Worm (Caenorhabditis elegans) whole organism, L4/young adult: Measurements from ENCODE around the gene nhr-129.

ENCODE experiments used
- W03F9.2 ChIP-seq: fragments of 150-350 bp; optimal IDR thresholded peaks from 2 replicates; lab custom pipeline; 2014; ENCODE audit warnings: missing biosample characterization, missing genetic modification characterization
- dao-5 ChIP-seq: sonication (generic microtip); optimal IDR thresholded peaks from 2 replicates; lab custom pipeline; 2016; ENCODE audit warnings: missing genotype, missing genetic modification characterization, moderate library complexity, missing compliant biosample characterization
- him-1 ChIP-seq: sonication (generic microtip); optimal IDR thresholded peaks from 2 replicates; lab custom pipeline; 2016; ENCODE audit warnings: missing genotype, missing genetic modification reagents, missing genetic modification characterization, missing compliant biosample characterization

DNA sequence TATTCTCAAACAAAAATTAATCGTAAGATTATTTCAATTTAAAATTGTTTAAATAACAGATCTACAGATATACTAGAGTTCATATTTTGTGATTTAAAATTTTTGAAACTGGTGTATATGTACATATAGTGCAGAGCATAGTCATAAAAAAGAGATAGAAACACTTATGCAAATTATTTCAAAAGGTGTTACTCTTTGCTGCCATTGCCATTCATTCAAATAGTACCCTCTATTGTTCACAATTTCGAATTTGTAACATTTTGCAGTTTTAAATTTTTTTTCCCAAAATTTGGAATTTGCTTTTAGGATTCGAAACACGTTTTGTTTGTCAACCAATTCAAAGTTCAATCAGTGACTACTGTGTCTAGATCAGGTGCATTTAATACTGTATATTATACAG is 29.4 kb upstream of the nhr-129 start, which contains the start of gene F32H5.4:
- TF ChIP-seq W03F9.2 = no peak
- no peak for TF ChIP-seq dao-5 (tag; lab: Kevin White, UChicago)
- no peak for TF ChIP-seq him-1 (tag; lab: Kevin White, UChicago)
